Worm (Caenorhabditis elegans): ENCODE data around the gene tdo-2.

DNA sequence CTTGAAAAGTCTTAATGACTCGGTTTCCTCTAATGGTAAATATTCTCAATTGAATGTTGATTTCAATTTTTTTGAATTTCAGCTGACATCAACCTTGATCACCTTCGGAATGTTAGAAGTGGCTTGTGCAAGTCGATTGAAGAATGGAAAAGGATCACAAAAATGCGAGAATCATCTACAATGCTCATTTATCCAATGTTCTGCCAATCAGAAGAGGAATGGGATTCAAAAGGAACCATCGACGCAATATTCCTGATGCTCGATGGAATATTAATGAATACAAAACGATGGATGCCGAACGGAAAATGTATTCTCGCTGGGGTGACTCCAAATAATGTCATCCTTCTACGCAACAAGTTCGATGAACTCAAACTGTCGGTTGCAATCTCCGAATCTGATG lies 41.8 kb upstream of the tdo-2 start:
- no peak for TF ChIP-seq him-1 (tag; optimal IDR thresholded peaks at IDR 0.05)
- no peak for TF ChIP-seq W03F9.2 (tag; optimal IDR thresholded peaks at IDR 0.05)
- TF ChIP-seq dao-5 (tag; optimal IDR thresholded peaks at IDR 0.05), result no peak

All from whole organism, L4/young adult.